Worm (Caenorhabditis elegans) whole organism, early embryonic: Measurements from ENCODE around the gene F49H6.12.

ENCODE experiments used
- ceh-36 ChIP-seq: sonication (generic microtip); optimal IDR thresholded peaks from 2 replicates; lab custom pipeline; 2016; ENCODE audit warnings: missing genetic modification characterization, inconsistent platforms, missing compliant biosample characterization
- ets-7 ChIP-seq: sonication (generic microtip); optimal IDR thresholded peaks from 2 replicates; lab custom pipeline; 2016; ENCODE audit warnings: missing genotype, missing genetic modification characterization, missing compliant biosample characterization
- flt-1 ChIP-seq: fragments of 200-800 bp; sonication (Bioruptor generic); IDR thresholded peaks from 2 replicates; pipeline ENCODE4 v1.3.6; 2022; ENCODE audit warnings: missing genetic modification characterization, missing compliant biosample characterization
- hnd-1 ChIP-seq: sonication (generic microtip); optimal IDR thresholded peaks from 2 replicates; lab custom pipeline; 2016; ENCODE audit warnings: missing genetic modification characterization, missing compliant biosample characterization
- pes-1 ChIP-seq: fragments of 200-800 bp; sonication (Bioruptor generic); IDR thresholded peaks from 2 replicates; pipeline ENCODE4 v1.3.6; 2022; ENCODE audit warnings: missing genetic modification reagents, missing genetic modification characterization, missing compliant biosample characterization
- scrt-1 ChIP-seq: fragments of 200-800 bp; sonication (Bioruptor generic); IDR thresholded peaks from 2 replicates; pipeline ENCODE4 v1.3.6; 2022; ENCODE audit warnings: missing genetic modification characterization, missing compliant biosample characterization
- tra-4 ChIP-seq: sonication (generic microtip); optimal IDR thresholded peaks from 2 replicates; lab custom pipeline; 2017; ENCODE audit warnings: missing genetic modification characterization, missing compliant biosample characterization

F49H6.12 gene

DNA sequence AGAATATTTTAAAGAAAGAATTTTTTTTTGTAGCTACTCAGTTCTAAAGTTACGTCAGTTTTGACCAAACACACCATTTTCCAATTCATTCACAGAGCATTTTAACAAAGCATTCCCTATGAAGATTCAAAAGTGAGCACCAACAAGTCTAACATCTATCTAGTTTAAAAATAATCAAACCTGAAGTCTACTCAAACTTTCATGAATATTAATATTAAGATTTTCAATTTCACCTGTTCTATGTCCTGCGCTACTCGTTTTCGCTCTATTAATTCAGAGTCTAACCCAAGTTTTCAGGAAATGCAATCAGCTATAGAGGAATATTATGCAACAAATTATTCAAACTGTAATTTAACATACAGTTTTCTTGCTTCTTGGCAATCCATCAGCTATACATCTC is 49.1 kb downstream of the F49H6.12 start, which contains the start of gene srh-119:
Gene srh-119 (plus strand): TSS at position 301 of the 400 bp plus-strand sequence.
- no peak for TF ChIP-seq ets-7 (tag; lab: Kevin White, UChicago)
- no peak for TF ChIP-seq hnd-1
- no peak for TF ChIP-seq pes-1
- TF ChIP-seq flt-1 (GFP tag; lab: Robert Waterston, UW): no peak
- no peak for TF ChIP-seq scrt-1 (GFP tag; lab: Robert Waterston, UW)
- TF ChIP-seq ceh-36 (tag; lab: Kevin White, UChicago): no peak
- TF ChIP-seq tra-4 (tag; lab: Kevin White, UChicago): no peak
